Worm (Caenorhabditis elegans): Measurements from ENCODE around the gene nhr-223.

DNA sequence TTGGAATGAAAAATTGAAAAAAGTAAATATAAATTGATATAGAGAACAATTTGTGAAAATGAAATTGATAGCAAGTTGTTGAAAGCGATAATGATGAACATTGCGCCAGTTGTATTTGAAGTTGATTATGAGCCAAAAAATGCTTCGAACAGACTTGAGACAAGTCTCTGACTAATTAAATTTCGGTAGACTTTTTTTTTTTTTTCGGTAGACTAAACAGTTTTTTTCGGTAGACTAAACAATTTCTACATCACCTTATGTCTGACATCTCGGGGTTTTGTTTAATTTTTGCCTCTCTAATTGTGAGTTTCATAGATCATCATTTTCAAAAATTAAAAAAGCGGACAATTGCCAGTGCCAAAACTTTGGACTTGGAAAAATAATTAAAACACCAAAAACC lies 37.4 kb downstream of the nhr-223 start, which contains the start of gene srbc-54:
- TF ChIP-seq scrt-1 (GFP tag; IDR thresholded peaks at IDR 0.05) (no peak), tbx-37 (GFP tag; conservative IDR thresholded peaks at IDR 0.05) (no peak)
